Worm (Caenorhabditis elegans) whole organism, L2 larva: ENCODE measurements around the gene cam-1.
A peak's percentile ranks its signal among the peaks of the same experiment; 100 is the strongest.

ENCODE experiments used
- C34F6.9 ChIP-seq: fragments of 150-350 bp; optimal IDR thresholded peaks from 2 replicates; lab custom pipeline; 2014; ENCODE audit warnings: missing biosample characterization, missing genetic modification characterization
- F13H6.1 ChIP-seq: sonication (generic microtip); optimal IDR thresholded peaks from 2 replicates; lab custom pipeline; 2016; ENCODE audit warnings: missing genetic modification characterization, missing compliant biosample characterization
- R02D3.7 ChIP-seq: fragments of 150-350 bp; optimal IDR thresholded peaks from 2 replicates; lab custom pipeline; 2014; ENCODE audit warnings: missing biosample characterization, missing genetic modification characterization
- Y55F3AM.14 ChIP-seq: fragments of 200-800 bp; sonication (Bioruptor generic); optimal IDR thresholded peaks from 2 replicates; lab custom pipeline; 2018; ENCODE audit warnings: mild to moderate bottlenecking, missing genetic modification characterization, missing compliant biosample characterization
- ZK546.5 ChIP-seq: sonication (generic microtip); optimal IDR thresholded peaks from 2 replicates; lab custom pipeline; 2017; ENCODE audit warnings: missing biosample characterization, missing genetic modification characterization
- alr-1 ChIP-seq: fragments of 150-350 bp; optimal IDR thresholded peaks from 2 replicates; lab custom pipeline; 2014; ENCODE audit warnings: missing biosample characterization, missing genetic modification characterization
- aly-2 ChIP-seq: fragments of 150-350 bp; optimal IDR thresholded peaks from 2 replicates; lab custom pipeline; 2014; ENCODE audit warnings: missing biosample characterization, missing genetic modification characterization
- ama-1 ChIP-seq: fragments of 150-350 bp; optimal IDR thresholded peaks from 2 replicates; lab custom pipeline; 2018; ENCODE audit warnings: inconsistent platforms
- blmp-1 ChIP-seq: sonication (generic microtip); optimal IDR thresholded peaks from 2 replicates; lab custom pipeline; 2017; ENCODE audit warnings: missing genetic modification characterization, mild to moderate bottlenecking, missing compliant biosample characterization, antibody characterized with exemption, moderate library complexity; ENCODE audit not compliant: insufficient read depth
- ceh-16 ChIP-seq: fragments of 150-350 bp; optimal IDR thresholded peaks from 2 replicates; lab custom pipeline; 2014; ENCODE audit warnings: missing biosample characterization, missing genetic modification characterization
- ceh-82 ChIP-seq: fragments of 150-350 bp; optimal IDR thresholded peaks from 2 replicates; lab custom pipeline; 2014; ENCODE audit warnings: missing biosample characterization, missing genetic modification characterization
- crh-2 ChIP-seq: sonication (generic microtip); optimal IDR thresholded peaks from 2 replicates; lab custom pipeline; 2017; ENCODE audit warnings: missing biosample characterization, missing genetic modification characterization
- dmd-4 ChIP-seq: sonication (generic microtip); optimal IDR thresholded peaks from 2 replicates; lab custom pipeline; 2017; ENCODE audit warnings: missing biosample characterization, missing genetic modification characterization
- egl-27 ChIP-seq: sonication (generic microtip); optimal IDR thresholded peaks from 3 replicates; lab custom pipeline; 2017; ENCODE audit warnings: missing biosample characterization, missing genetic modification reagents, missing genetic modification characterization
- elt-1 ChIP-seq: fragments of 150-350 bp; optimal IDR thresholded peaks from 2 replicates; lab custom pipeline; 2014; ENCODE audit warnings: missing biosample characterization, missing genetic modification characterization
- elt-3 ChIP-seq: sonication (generic microtip); optimal IDR thresholded peaks from 2 replicates; lab custom pipeline; 2017; ENCODE audit warnings: missing biosample characterization, missing genetic modification characterization
- fos-1 ChIP-seq: fragments of 150-350 bp; optimal IDR thresholded peaks from 2 replicates; lab custom pipeline; 2014; ENCODE audit warnings: missing biosample characterization, missing genetic modification characterization
- gmeb-1 ChIP-seq: fragments of 150-350 bp; optimal IDR thresholded peaks from 2 replicates; lab custom pipeline; 2014; ENCODE audit warnings: missing biosample characterization, missing genetic modification characterization
- lin-11 ChIP-seq: fragments of 150-350 bp; sonication (generic microtip); optimal IDR thresholded peaks from 2 replicates; lab custom pipeline; 2014; ENCODE audit warnings: missing biosample characterization, missing genetic modification characterization, inconsistent platforms, mixed read lengths
- lin-13 ChIP-seq: fragments of 150-350 bp; optimal IDR thresholded peaks from 2 replicates; lab custom pipeline; 2014; ENCODE audit warnings: missing biosample characterization, missing genetic modification reagents, missing genetic modification characterization
- lsy-2 ChIP-seq, 2 experiments: fragments of 150-350 bp in 1 of 2; sonication (generic microtip) in 1 of 2; optimal IDR thresholded peaks; 2 replicates each; lab custom pipeline; 2014 to 2017; ENCODE audit warnings: missing biosample characterization in 2 of 2, missing genetic modification characterization in 2 of 2
- mab-5 ChIP-seq: fragments of 150-350 bp; optimal IDR thresholded peaks from 2 replicates; lab custom pipeline; 2014; ENCODE audit warnings: missing biosample characterization, missing genetic modification characterization
- mbf-1 ChIP-seq: sonication (generic microtip); optimal IDR thresholded peaks from 2 replicates; lab custom pipeline; 2017; ENCODE audit warnings: missing biosample characterization, missing genetic modification characterization
- mdl-1 ChIP-seq, 2 experiments: fragments of 150-350 bp in 1 of 2; sonication (generic microtip) in 1 of 2; optimal IDR thresholded peaks; 2 replicates each; lab custom pipeline; 2017; ENCODE audit warnings: missing biosample characterization in 2 of 2, missing genetic modification characterization in 2 of 2
- nhr-10 ChIP-seq: sonication (generic microtip); optimal IDR thresholded peaks from 2 replicates; lab custom pipeline; 2017; ENCODE audit warnings: missing biosample characterization, missing genetic modification characterization
- nhr-11 ChIP-seq: fragments of 150-350 bp; optimal IDR thresholded peaks from 2 replicates; lab custom pipeline; 2014; ENCODE audit warnings: missing biosample characterization, missing genetic modification characterization
- nhr-12 ChIP-seq: fragments of 150-350 bp; optimal IDR thresholded peaks from 2 replicates; lab custom pipeline; 2014; ENCODE audit warnings: missing biosample characterization, missing genetic modification characterization
- nhr-129 ChIP-seq: fragments of 150-350 bp; optimal IDR thresholded peaks from 2 replicates; lab custom pipeline; 2014; ENCODE audit warnings: missing biosample characterization, missing genetic modification characterization
- nhr-21 ChIP-seq: fragments of 150-350 bp; optimal IDR thresholded peaks from 2 replicates; lab custom pipeline; 2014; ENCODE audit warnings: missing biosample characterization, missing genetic modification characterization
- nhr-23 ChIP-seq: fragments of 150-350 bp; optimal IDR thresholded peaks from 2 replicates; lab custom pipeline; 2014; ENCODE audit warnings: missing biosample characterization, missing genetic modification reagents, missing genetic modification characterization
- nhr-237 ChIP-seq: fragments of 150-350 bp; optimal IDR thresholded peaks from 2 replicates; lab custom pipeline; 2014; ENCODE audit warnings: missing biosample characterization, missing genetic modification characterization
- nhr-25 ChIP-seq: fragments of 150-350 bp; sonication (generic microtip); optimal IDR thresholded peaks from 3 replicates; lab custom pipeline; 2014; ENCODE audit warnings: missing biosample characterization, missing genetic modification characterization
- nhr-6 ChIP-seq: fragments of 150-350 bp; optimal IDR thresholded peaks from 2 replicates; lab custom pipeline; 2014; ENCODE audit warnings: missing biosample characterization, missing genetic modification characterization
- nhr-77 ChIP-seq: fragments of 150-350 bp; optimal IDR thresholded peaks from 2 replicates; lab custom pipeline; 2014; ENCODE audit warnings: missing biosample characterization, missing genetic modification characterization
- peb-1 ChIP-seq: fragments of 150-350 bp; optimal IDR thresholded peaks from 2 replicates; lab custom pipeline; 2014; ENCODE audit warnings: missing biosample characterization, missing genetic modification characterization
- sem-4 ChIP-seq: fragments of 150-350 bp; optimal IDR thresholded peaks from 2 replicates; lab custom pipeline; 2014; ENCODE audit warnings: missing biosample characterization, missing genetic modification reagents, missing genetic modification characterization
- skn-1 ChIP-seq: sonication (generic microtip); optimal IDR thresholded peaks from 2 replicates; lab custom pipeline; 2017; ENCODE audit warnings: missing biosample characterization, missing genetic modification characterization
- sma-3 ChIP-seq: sonication (generic microtip); optimal IDR thresholded peaks from 2 replicates; lab custom pipeline; 2016; ENCODE audit warnings: missing genetic modification reagents, missing genetic modification characterization, missing compliant biosample characterization
- sma-9 ChIP-seq, 2 experiments: fragments of 150-350 bp in 1 of 2; sonication (generic microtip) in 1 of 2; optimal IDR thresholded peaks; 2 replicates each; lab custom pipeline; 2014 to 2016; ENCODE audit warnings: missing genetic modification characterization in 2 of 2, mild to moderate bottlenecking in 1 of 2, missing biosample characterization in 1 of 2, missing compliant biosample characterization in 1 of 2, missing genetic modification reagents in 1 of 2, moderate library complexity in 1 of 2
- snpc-4 ChIP-seq: fragments of 150-350 bp; optimal IDR thresholded peaks from 2 replicates; lab custom pipeline; 2014; ENCODE audit warnings: missing biosample characterization, missing genetic modification characterization
- unc-55 ChIP-seq: fragments of 150-350 bp; sonication (generic microtip); optimal IDR thresholded peaks from 3 replicates; lab custom pipeline; 2014; ENCODE audit warnings: missing biosample characterization, missing genetic modification reagents, missing genetic modification characterization
- unc-62 ChIP-seq: fragments of 150-350 bp; optimal IDR thresholded peaks from 2 replicates; lab custom pipeline; 2014; ENCODE audit warnings: missing biosample characterization, missing genetic modification reagents, missing genetic modification characterization
- zag-1 ChIP-seq: fragments of 150-350 bp; optimal IDR thresholded peaks from 2 replicates; lab custom pipeline; 2014; ENCODE audit warnings: missing biosample characterization, missing genetic modification characterization
- ztf-1 ChIP-seq: fragments of 200-800 bp; sonication (Bioruptor generic); conservative IDR thresholded peaks from 2 replicates; pipeline ENCODE4 v1.3.6; 2022; ENCODE audit warnings: missing genetic modification characterization, missing compliant biosample characterization
- ztf-11 ChIP-seq: sonication (generic microtip); optimal IDR thresholded peaks from 2 replicates; lab custom pipeline; 2017; ENCODE audit warnings: missing biosample characterization, missing genetic modification characterization
- ztf-4 ChIP-seq: fragments of 150-350 bp; optimal IDR thresholded peaks from 2 replicates; lab custom pipeline; 2014; ENCODE audit warnings: missing biosample characterization, missing genetic modification characterization

cam-1 gene

ce11 chrII:9284358-9285170, 25.5 kb downstream of the cam-1 start:
- TF ChIP-seq ama-1 (lab: Kevin White, UChicago) (peak; percentile 62), nhr-11 (no peak), ztf-11 (no peak), elt-1 (no peak), ceh-16 (tag; lab: Kevin White, UChicago) (no peak), C34F6.9 (tag; lab: Kevin White, UChicago) (no peak), unc-62 (GFP tag; lab: Kevin White, UChicago) (no peak), nhr-6 (tag; lab: Kevin White, UChicago) (peak; percentile 23), nhr-237 (tag; lab: Kevin White, UChicago) (no peak), skn-1 (tag; lab: Kevin White, UChicago) (peak; percentile 51), R02D3.7 (tag; lab: Kevin White, UChicago) (no peak), nhr-23 (no peak), blmp-1 (tag; lab: Kevin White, UChicago) (no peak), aly-2 (tag; lab: Kevin White, UChicago) (no peak), nhr-129 (tag; lab: Kevin White, UChicago) (peak; percentile 13), Y55F3AM.14 (no peak), lsy-2 (tag; optimal IDR thresholded peaks at IDR 0.05; lab: Kevin White, UChicago) (no peak), dmd-4 (tag; lab: Kevin White, UChicago) (no peak), mbf-1 (tag; lab: Kevin White, UChicago) (no peak), F13H6.1 (peak; percentile 45), ceh-82 (tag; lab: Kevin White, UChicago) (no peak), elt-3 (tag; lab: Kevin White, UChicago) (no peak), peb-1 (tag; lab: Kevin White, UChicago) (peak; percentile 56), crh-2 (tag; lab: Kevin White, UChicago) (peak; percentile 32), sma-9 (GFP tag; optimal IDR thresholded peaks at IDR 0.05; lab: Kevin White, UChicago) (peak; percentile 44), sma-9 (tag; optimal IDR thresholded peaks at IDR 0.05; lab: Kevin White, UChicago) (no peak), ZK546.5 (no peak), mdl-1 (tag; optimal IDR thresholded peaks at IDR 0.05; lab: Kevin White, UChicago) (no peak), fos-1 (tag; lab: Kevin White, UChicago) (peak; percentile 49), nhr-12 (no peak), lin-11 (tag; lab: Kevin White, UChicago) (no peak), lin-13 (no peak), mab-5 (tag; lab: Kevin White, UChicago) (no peak), snpc-4 (tag; lab: Kevin White, UChicago) (no peak), ztf-4 (tag; lab: Kevin White, UChicago) (no peak), egl-27 (tag; lab: Kevin White, UChicago) (no peak)

ce11 chrII:9283668-9284357, 26.3 kb downstream of the cam-1 start:
- TF ChIP-seq Y55F3AM.14 (peak; percentile 8), C34F6.9 (tag; lab: Kevin White, UChicago) (peak; percentile 64), sma-3 (GFP tag; lab: Kevin White, UChicago) (peak; percentile 62), zag-1 (tag; lab: Kevin White, UChicago) (no peak), ztf-1 (no peak), lin-13 (peak; percentile 10), nhr-10 (tag; lab: Kevin White, UChicago) (no peak), ceh-16 (tag; lab: Kevin White, UChicago) (peak; percentile 82), alr-1 (tag; lab: Kevin White, UChicago) (no peak), nhr-6 (tag; lab: Kevin White, UChicago) (peak; percentile 33), nhr-25 (tag; lab: Kevin White, UChicago) (peak; percentile 32), mbf-1 (tag; lab: Kevin White, UChicago) (no peak), fos-1 (tag; lab: Kevin White, UChicago) (peak; percentile 90), peb-1 (tag; lab: Kevin White, UChicago) (no peak), skn-1 (tag; lab: Kevin White, UChicago) (no peak), snpc-4 (tag; lab: Kevin White, UChicago) (no peak), lin-11 (tag; lab: Kevin White, UChicago) (no peak), crh-2 (tag; lab: Kevin White, UChicago) (peak; percentile 83), nhr-23 (no peak), aly-2 (tag; lab: Kevin White, UChicago) (no peak), F13H6.1 (peak; percentile 79), nhr-21 (peak; percentile 76), dmd-4 (tag; lab: Kevin White, UChicago) (no peak), ZK546.5 (no peak), nhr-77 (no peak), blmp-1 (tag; lab: Kevin White, UChicago) (no peak), nhr-129 (tag; lab: Kevin White, UChicago) (peak; percentile 94), gmeb-1 (tag; lab: Kevin White, UChicago) (peak; percentile 74), egl-27 (tag; lab: Kevin White, UChicago) (peak; percentile 61), sma-9 (GFP tag; optimal IDR thresholded peaks at IDR 0.05; lab: Kevin White, UChicago) (peak; percentile 95), sma-9 (tag; optimal IDR thresholded peaks at IDR 0.05; lab: Kevin White, UChicago) (no peak), sem-4 (no peak), unc-55 (GFP tag; lab: Kevin White, UChicago) (no peak), mdl-1 (tag; optimal IDR thresholded peaks at IDR 0.05; lab: Kevin White, UChicago) (peak; percentile 71 to 90), lsy-2 (tag; optimal IDR thresholded peaks at IDR 0.05; lab: Kevin White, UChicago) (peak in 1 of 2 experiments; percentile 80)
